Fruit fly (Drosophila melanogaster): ENCODE data around the gene CG9331.

Gene CG9331

DNA sequence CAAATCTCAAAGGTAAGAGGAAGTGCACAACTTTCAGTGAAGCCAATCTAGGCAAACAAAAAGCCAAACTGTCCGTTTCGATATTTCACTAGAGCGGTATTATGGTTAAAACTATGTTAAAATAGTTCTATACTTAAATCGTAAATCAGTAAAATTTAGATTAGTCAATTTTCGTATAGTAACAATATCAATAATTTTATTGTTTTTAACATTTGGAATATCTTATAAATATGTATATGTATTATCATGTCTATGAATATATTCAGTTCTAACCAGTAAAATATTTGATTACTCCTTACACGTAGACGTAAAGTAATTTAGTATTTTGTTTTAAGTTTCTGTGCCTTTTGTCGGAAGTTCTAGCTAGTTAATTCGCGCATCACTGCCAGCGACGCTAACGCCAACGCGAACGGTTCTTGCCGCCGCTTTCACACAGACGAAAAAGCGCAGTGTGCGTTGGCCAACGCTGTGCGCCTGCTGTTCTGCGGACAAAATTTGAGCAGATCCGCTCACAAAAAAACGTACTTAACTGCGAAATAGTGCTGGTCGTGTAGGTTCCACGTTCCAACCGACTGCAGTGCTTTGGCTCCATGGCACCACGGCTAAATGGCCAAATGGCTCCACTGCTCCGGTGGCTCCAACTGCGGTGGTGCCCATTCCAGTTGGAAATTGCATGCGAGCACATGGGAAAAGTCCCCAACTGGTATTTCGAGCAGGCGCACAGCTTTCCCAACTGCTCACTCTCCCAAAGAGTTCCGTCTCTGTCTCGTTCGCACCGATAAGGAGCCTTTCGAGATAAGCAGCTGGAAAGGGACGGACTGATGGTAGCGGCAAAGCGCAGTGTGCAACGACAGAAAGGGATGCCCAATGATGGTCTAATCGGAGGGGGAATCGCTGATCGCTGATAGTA lies 823 bp downstream of the CG9331 start (continued):
- TF ChIP-seq chm (GFP tag; IDR thresholded peaks at IDR 0.05) (0 out of 2 replicates have a peak, but pooled peaks have one; percentile 38), Hmr (GFP tag; optimal IDR thresholded peaks at IDR 0.05) (peak; percentile 20), pho (GFP tag; optimal IDR thresholded peaks at IDR 0.05) (peak; percentile 39), Fer3 (tag; optimal IDR thresholded peaks at IDR 0.05) (no peak), Nf-YA (GFP tag; IDR thresholded peaks at IDR 0.05) (no peak), CG1792 (GFP tag; optimal IDR thresholded peaks at IDR 0.05) (no peak), HmgZ (tag; optimal IDR thresholded peaks at IDR 0.05) (peak; percentile 81), Stat92E (GFP tag; optimal IDR thresholded peaks at IDR 0.05) (peak in 1 of 3 experiments; percentile 73), CG4617 (GFP tag; optimal IDR thresholded peaks at IDR 0.05; ENCODE audit: borderline replicate concordance) (no peak), lbe (GFP tag; optimal IDR thresholded peaks at IDR 0.05) (peak; percentile 39), mld (GFP tag; IDR thresholded peaks at IDR 0.05; ENCODE audit: partially characterized antibody) (peak; percentile 54; the same call in 2 of the 3 replicates), CG17912 (GFP tag; optimal IDR thresholded peaks at IDR 0.05) (peak; percentile 41), crol (GFP tag; IDR thresholded peaks at IDR 0.05) (0 out of 2 replicates have a peak, but pooled peaks have one; percentile 52), phol (tag; optimal IDR thresholded peaks at IDR 0.05) (peak; percentile 24), CG16813 (GFP tag; IDR thresholded peaks at IDR 0.05; ENCODE audit: partially characterized antibody) (0 out of 3 replicates have a peak, but pooled peaks have one; percentile 33), stwl (tag; optimal IDR thresholded peaks at IDR 0.05) (peak; percentile 25), onecut (GFP tag; IDR thresholded peaks at IDR 0.05) (no peak), CG12219 (GFP tag; optimal IDR thresholded peaks at IDR 0.05) (no peak), pnt (GFP tag; optimal IDR thresholded peaks at IDR 0.05) (no peak), CG34422 (GFP tag; IDR thresholded peaks at IDR 0.05) (peak; percentile 61; the same call in 1 of the 3 replicates), CG10209 (GFP tag; optimal IDR thresholded peaks at IDR 0.05) (no peak), CG6765 (GFP tag; optimal IDR thresholded peaks at IDR 0.05) (peak; percentile 19), nmo (GFP tag; optimal IDR thresholded peaks at IDR 0.05) (peak; percentile 20), pan (optimal IDR thresholded peaks at IDR 0.05) (no peak), pan (GFP tag; optimal IDR thresholded peaks at IDR 0.05 in 1 of 2, IDR thresholded peaks at IDR 0.05 in 1 of 2) (no peak), nom (GFP tag; optimal IDR thresholded peaks at IDR 0.05) (peak; percentile 65), CG1233 (GFP tag; optimal IDR thresholded peaks at IDR 0.05) (peak; percentile 13), CG11247 (GFP tag; IDR thresholded peaks at IDR 0.05) (no peak), CG7372 (GFP tag; IDR thresholded peaks at IDR 0.05) (no peak), HLH3B (GFP tag; IDR thresholded peaks at IDR 0.05) (no peak), odd (GFP tag; optimal IDR thresholded peaks at IDR 0.05) (no peak), CG12769 (tag; optimal IDR thresholded peaks at IDR 0.05) (peak; percentile 94), MBD-R2 (GFP tag; IDR thresholded peaks at IDR 0.05) (no peak), seq (GFP tag; IDR thresholded peaks at IDR 0.05) (no peak), CG12391 (tag; optimal IDR thresholded peaks at IDR 0.05) (peak; percentile 48), fru (optimal IDR thresholded peaks at IDR 0.05) (no peak), dmrt99B (tag; optimal IDR thresholded peaks at IDR 0.05) (peak; percentile 33), Hey (tag; optimal IDR thresholded peaks at IDR 0.05) (no peak), dan (GFP tag; IDR thresholded peaks at IDR 0.05) (no peak), CG11695 (GFP tag; IDR thresholded peaks at IDR 0.05) (no peak), Ada2b (GFP tag; IDR thresholded peaks at IDR 0.05) (no peak), ttk (GFP tag; IDR thresholded peaks at IDR 0.05) (0 out of 2 replicates have a peak, but pooled peaks have one; percentile 5), CG10543 (GFP tag; optimal IDR thresholded peaks at IDR 0.05) (peak; percentile 86), CG8089 (GFP tag; optimal IDR thresholded peaks at IDR 0.05) (peak; percentile 34), bigmax (GFP tag; optimal IDR thresholded peaks at IDR 0.05) (peak; percentile 25), CG10147 (GFP tag; optimal IDR thresholded peaks at IDR 0.05) (no peak), CG7745 (tag; optimal IDR thresholded peaks at IDR 0.05) (peak; percentile 3), Fer1 (GFP tag; optimal IDR thresholded peaks at IDR 0.05) (peak; percentile 15)

Measured in whole organism, embryonic.